Worm (Caenorhabditis elegans) whole organism, L4/young adult: Measurements from ENCODE around the gene K08F4.3.

ENCODE experiments used
- W03F9.2 ChIP-seq: fragments of 150-350 bp; optimal IDR thresholded peaks from 2 replicates; lab custom pipeline; 2014; ENCODE audit warnings: missing biosample characterization, missing genetic modification characterization
- dao-5 ChIP-seq: sonication (generic microtip); optimal IDR thresholded peaks from 2 replicates; lab custom pipeline; 2016; ENCODE audit warnings: missing genotype, missing genetic modification characterization, moderate library complexity, missing compliant biosample characterization
- him-1 ChIP-seq: sonication (generic microtip); optimal IDR thresholded peaks from 2 replicates; lab custom pipeline; 2016; ENCODE audit warnings: missing genotype, missing genetic modification reagents, missing genetic modification characterization, missing compliant biosample characterization

DNA sequence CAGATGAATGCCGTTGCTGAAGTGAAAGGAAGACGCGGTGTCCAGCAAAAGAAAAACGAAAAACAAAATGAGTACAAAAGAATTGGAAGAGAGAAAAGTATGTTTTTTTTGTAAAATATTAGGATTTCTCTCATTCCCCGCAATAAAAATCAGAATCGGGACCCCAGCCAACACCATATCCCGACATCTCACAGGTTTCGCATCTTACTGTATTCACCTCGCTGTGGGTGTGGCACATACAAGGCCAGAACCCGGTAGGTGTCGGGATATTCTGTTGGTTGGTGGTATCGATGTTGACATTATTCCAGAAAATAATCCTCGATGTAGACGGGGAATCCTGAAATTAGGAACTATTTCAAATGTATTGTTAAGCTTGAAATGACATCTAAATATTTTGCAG is 12.3 kb upstream of the K08F4.3 start:
- no peak for TF ChIP-seq him-1 (tag; lab: Kevin White, UChicago)
- TF ChIP-seq W03F9.2 (tag; lab: Kevin White, UChicago): no peak
- no peak for TF ChIP-seq dao-5
